Worm (Caenorhabditis elegans) whole organism, late embryonic: ENCODE measurements around the gene mif-4.
"Not testable (repeated sequence)": the region's sequence is repeated elsewhere in the genome, so short reads cannot be mapped to it uniquely, and the experiment has no call there.

Experiments
- ama-1 ChIP-seq: fragments of 150-350 bp; optimal IDR thresholded peaks from 2 replicates; lab custom pipeline; 2014
- ceh-2 ChIP-seq: sonication (generic microtip); optimal IDR thresholded peaks from 2 replicates; lab custom pipeline; 2016; ENCODE audit warnings: missing genotype, missing genetic modification characterization, missing compliant biosample characterization
- ceh-34 ChIP-seq: sonication (generic microtip); optimal IDR thresholded peaks from 2 replicates; lab custom pipeline; 2016; ENCODE audit warnings: mild to moderate bottlenecking, missing genetic modification characterization, missing compliant biosample characterization
- ets-4 ChIP-seq: sonication (generic microtip); optimal IDR thresholded peaks from 2 replicates; lab custom pipeline; 2016; ENCODE audit warnings: missing genetic modification characterization, missing compliant biosample characterization
- eyg-1 ChIP-seq: sonication (generic microtip); optimal IDR thresholded peaks from 2 replicates; lab custom pipeline; 2016; ENCODE audit warnings: missing genotype, missing genetic modification characterization, missing compliant biosample characterization
- hlh-6 ChIP-seq: sonication (generic microtip); optimal IDR thresholded peaks from 2 replicates; lab custom pipeline; 2016; ENCODE audit warnings: missing genotype, missing genetic modification characterization, missing compliant biosample characterization
- rnt-1 ChIP-seq: sonication (generic microtip); optimal IDR thresholded peaks from 2 replicates; lab custom pipeline; 2016; ENCODE audit warnings: missing genetic modification characterization, missing compliant biosample characterization
- tbx-2 ChIP-seq: sonication (generic microtip); optimal IDR thresholded peaks from 2 replicates; lab custom pipeline; 2016; ENCODE audit warnings: missing genetic modification characterization, missing compliant biosample characterization
- unc-3 ChIP-seq, 2 experiments: fragments of 200-800 bp in 1 of 2; sonication (Bioruptor generic) in 1 of 2; sonication (generic microtip) in 1 of 2; conservative IDR thresholded peaks in 1 of 2; optimal IDR thresholded peaks in 1 of 2; 2 replicates each; pipeline versions ENCODE4 v1.3.6 to Lab custom; 2016 to 2022; ENCODE audit warnings: missing compliant biosample characterization in 2 of 2, missing genetic modification characterization in 2 of 2, missing genetic modification reagents in 1 of 2
- ztf-16 ChIP-seq: sonication (generic microtip); optimal IDR thresholded peaks from 2 replicates; lab custom pipeline; 2017; ENCODE audit warnings: missing genetic modification characterization, missing compliant biosample characterization

ce11 chrIV:6317357-6317756, 18.4 kb downstream of the mif-4 start, which contains the start of gene Y73B6BL.12:
- not testable (repeated sequence) for TF ChIP-seq ceh-34 (tag; lab: Kevin White, UChicago); ztf-16 (tag; lab: Kevin White, UChicago); hlh-6 (tag; lab: Kevin White, UChicago); tbx-2 (tag; lab: Kevin White, UChicago); ama-1 (lab: Kevin White, UChicago); eyg-1; rnt-1 (tag; lab: Kevin White, UChicago); unc-3 (GFP tag; conservative IDR thresholded peaks at IDR 0.05; lab: Robert Waterston, UW); unc-3 (tag; optimal IDR thresholded peaks at IDR 0.05; lab: Kevin White, UChicago); ceh-2 (tag; lab: Kevin White, UChicago); ets-4 (tag; lab: Kevin White, UChicago)
